Worm (Caenorhabditis elegans): Measurements from ENCODE around the gene K07D4.4.

- TF ChIP-seq nhr-28 (tag; optimal IDR thresholded peaks at IDR 0.05) (no peak), unc-62 (GFP tag; optimal IDR thresholded peaks at IDR 0.05) (no peak), xbp-1 (tag; optimal IDR thresholded peaks at IDR 0.05) (no peak)
Measured at ce11 chrII:3982313-3982712, 49.9 kb downstream of the K07D4.4 start, which contains the start of gene lin-31.
